Worm (Caenorhabditis elegans) whole organism, L4 larva: Measurements from ENCODE around the gene hsp-12.3.
A peak's percentile ranks its signal among the peaks of the same experiment; 100 is the strongest.

Experiments
- F10B5.3 ChIP-seq: sonication (generic microtip); optimal IDR thresholded peaks from 2 replicates; lab custom pipeline; 2016; ENCODE audit warnings: mild to moderate bottlenecking, missing genetic modification characterization, missing compliant biosample characterization
- F26F4.8 ChIP-seq: fragments of 200-800 bp; sonication (Bioruptor generic); conservative IDR thresholded peaks from 2 replicates; pipeline ENCODE4 v1.3.6; 2022; ENCODE audit warnings: missing genetic modification characterization, missing compliant biosample characterization
- R02D3.7 ChIP-seq: fragments of 150-350 bp; sonication (generic microtip); optimal IDR thresholded peaks from 3 replicates; lab custom pipeline; 2014; ENCODE audit warnings: missing biosample characterization, missing genetic modification characterization
- T20F7.1 ChIP-seq: fragments of 200-800 bp; sonication (Bioruptor generic); optimal IDR thresholded peaks from 2 replicates; lab custom pipeline; 2018; ENCODE audit warnings: mild to moderate bottlenecking, missing genetic modification characterization, missing compliant biosample characterization
- Y105C5A.15 ChIP-seq: fragments of 200-800 bp; sonication (Bioruptor generic); IDR thresholded peaks from 2 replicates; pipeline ENCODE4 v1.3.6; 2022; ENCODE audit warnings: missing genetic modification characterization, missing compliant biosample characterization
- ZK337.2 ChIP-seq: fragments of 200-800 bp; sonication (Bioruptor generic); IDR thresholded peaks from 2 replicates; pipeline ENCODE4 v1.3.6; 2022; ENCODE audit warnings: missing genetic modification reagents, missing genetic modification characterization, missing compliant biosample characterization
- ama-1 ChIP-seq: fragments of 150-350 bp; optimal IDR thresholded peaks from 2 replicates; lab custom pipeline; 2014; ENCODE audit warnings: inconsistent platforms, mixed read lengths
- attf-4 ChIP-seq: sonication (generic microtip); optimal IDR thresholded peaks from 3 replicates; lab custom pipeline; 2017; ENCODE audit warnings: missing biosample characterization, missing genetic modification characterization
- cey-2 ChIP-seq: sonication (generic microtip); optimal IDR thresholded peaks from 3 replicates; lab custom pipeline; 2017; ENCODE audit warnings: missing genetic modification characterization, mild to moderate bottlenecking, missing compliant biosample characterization, antibody characterized with exemption, borderline replicate concordance; ENCODE audit not compliant: insufficient read depth
- ctbp-1 ChIP-seq: fragments of 200-800 bp; sonication (Bioruptor generic); IDR thresholded peaks from 2 replicates; pipeline ENCODE4 v1.3.6; 2022; ENCODE audit warnings: missing genetic modification reagents, missing genetic modification characterization, missing compliant biosample characterization
- daf-12 ChIP-seq: fragments of 150-350 bp; optimal IDR thresholded peaks from 2 replicates; lab custom pipeline; 2014; ENCODE audit warnings: missing biosample characterization, missing genetic modification reagents, missing genetic modification characterization
- daf-16 ChIP-seq, 3 experiments: sonication (generic microtip); optimal IDR thresholded peaks; 2 replicates each; lab custom pipeline; 2016 to 2017; ENCODE audit warnings: missing genetic modification characterization in 3 of 3, missing genetic modification reagents in 3 of 3, mild to moderate bottlenecking in 2 of 3, missing compliant biosample characterization in 2 of 3, missing biosample characterization in 1 of 3, moderate library complexity in 1 of 3
- daf-19 ChIP-seq: fragments of 200-800 bp; sonication (Bioruptor generic); conservative IDR thresholded peaks from 2 replicates; pipeline ENCODE4 v1.3.6; 2022; ENCODE audit warnings: missing genetic modification characterization, missing compliant biosample characterization
- daf-8 ChIP-seq: fragments of 200-800 bp; sonication (Bioruptor generic); IDR thresholded peaks from 2 replicates; pipeline ENCODE4 v1.3.6; 2022; ENCODE audit warnings: missing genetic modification characterization, missing compliant biosample characterization
- dmd-8 ChIP-seq: fragments of 200-800 bp; sonication (Bioruptor generic); IDR thresholded peaks from 2 replicates; pipeline ENCODE4 v1.3.6; 2022; ENCODE audit warnings: missing genetic modification characterization, missing compliant biosample characterization
- dpl-1 ChIP-seq: fragments of 150-350 bp; optimal IDR thresholded peaks from 2 replicates; lab custom pipeline; 2014; ENCODE audit warnings: missing biosample characterization, missing genetic modification reagents, missing genetic modification characterization
- dve-1 ChIP-seq: sonication (generic microtip); optimal IDR thresholded peaks from 2 replicates; lab custom pipeline; 2017; ENCODE audit warnings: antibody characterized with exemption, mild to moderate bottlenecking, missing genetic modification characterization, missing compliant biosample characterization; ENCODE audit not compliant: insufficient read depth
- egl-43 ChIP-seq: fragments of 200-800 bp; sonication (Bioruptor generic); IDR thresholded peaks from 2 replicates; pipeline ENCODE4 v1.3.6; 2022; ENCODE audit warnings: missing genetic modification reagents, missing genetic modification characterization, missing compliant biosample characterization
- fos-1 ChIP-seq: fragments of 150-350 bp; optimal IDR thresholded peaks from 2 replicates; lab custom pipeline; 2014; ENCODE audit warnings: missing biosample characterization, missing genetic modification characterization
- hif-1 ChIP-seq, 2 experiments: sonication (generic microtip); optimal IDR thresholded peaks; 2 replicates each; lab custom pipeline; 2016 to 2017; ENCODE audit warnings: missing compliant biosample characterization in 2 of 2, missing genetic modification characterization in 2 of 2, missing genetic modification reagents in 2 of 2, missing genotype in 2 of 2, mild to moderate bottlenecking in 1 of 2
- hmg-1.1 ChIP-seq: fragments of 200-800 bp; sonication (Bioruptor generic); IDR thresholded peaks from 2 replicates; pipeline ENCODE4 v1.3.6; 2022; ENCODE audit warnings: missing genetic modification reagents, missing genetic modification characterization, missing compliant biosample characterization
- lin-1 ChIP-seq: fragments of 200-800 bp; sonication (Bioruptor generic); IDR thresholded peaks from 2 replicates; pipeline ENCODE4 v1.3.6; 2022; ENCODE audit warnings: missing genetic modification reagents, missing genetic modification characterization, missing compliant biosample characterization
- lin-15B ChIP-seq: fragments of 150-350 bp; sonication (generic microtip); optimal IDR thresholded peaks from 3 replicates; lab custom pipeline; 2014; ENCODE audit warnings: missing biosample characterization, missing genetic modification characterization
- lin-38 ChIP-seq: fragments of 200-800 bp; sonication (Bioruptor generic); IDR thresholded peaks from 2 replicates; pipeline ENCODE4 v1.3.6; 2022; ENCODE audit warnings: missing genetic modification reagents, missing genetic modification characterization, missing compliant biosample characterization
- lin-39 ChIP-seq: fragments of 150-350 bp; optimal IDR thresholded peaks from 2 replicates; lab custom pipeline; 2014; ENCODE audit warnings: missing biosample characterization, missing genetic modification reagents, missing genetic modification characterization
- lsy-2 ChIP-seq, 2 experiments: fragments of 150-350 bp in 1 of 2; sonication (generic microtip) in 1 of 2; optimal IDR thresholded peaks; 2 replicates each; lab custom pipeline; 2014 to 2017; ENCODE audit warnings: missing biosample characterization in 2 of 2, missing genetic modification characterization in 2 of 2
- madf-5 ChIP-seq, 2 experiments: fragments of 200-800 bp; sonication (Bioruptor generic); IDR thresholded peaks; 2 replicates each; pipeline ENCODE4 v1.3.6; 2022; ENCODE audit warnings: missing compliant biosample characterization in 2 of 2, missing genetic modification characterization in 2 of 2
- madf-9 ChIP-seq: fragments of 200-800 bp; sonication (Bioruptor generic); conservative IDR thresholded peaks from 2 replicates; pipeline ENCODE4 v1.3.6; 2022; ENCODE audit warnings: missing genetic modification reagents, missing genetic modification characterization, missing compliant biosample characterization
- mdl-1 ChIP-seq, 2 experiments: fragments of 150-350 bp in 1 of 2; sonication (generic microtip) in 1 of 2; optimal IDR thresholded peaks; 2 replicates each; lab custom pipeline; 2014 to 2017; ENCODE audit warnings: missing biosample characterization in 2 of 2, missing genetic modification characterization in 2 of 2
- mdt-29 ChIP-seq: fragments of 200-800 bp; sonication (Bioruptor generic); IDR thresholded peaks from 2 replicates; pipeline ENCODE4 v1.3.6; 2022; ENCODE audit warnings: missing genetic modification reagents, missing genetic modification characterization, missing compliant biosample characterization
- mxl-3 ChIP-seq: fragments of 200-800 bp; sonication (Bioruptor generic); optimal IDR thresholded peaks from 2 replicates; lab custom pipeline; 2018; ENCODE audit warnings: mild to moderate bottlenecking, missing genetic modification characterization, missing compliant biosample characterization
- nhr-102 ChIP-seq: sonication (generic microtip); optimal IDR thresholded peaks from 2 replicates; lab custom pipeline; 2016; ENCODE audit warnings: mild to moderate bottlenecking, missing genetic modification characterization, moderate library complexity, missing compliant biosample characterization
- nhr-6 ChIP-seq: fragments of 150-350 bp; optimal IDR thresholded peaks from 2 replicates; lab custom pipeline; 2014; ENCODE audit warnings: missing biosample characterization, missing genetic modification characterization
- php-3 ChIP-seq: fragments of 200-800 bp; sonication (Bioruptor generic); IDR thresholded peaks from 2 replicates; pipeline ENCODE4 v1.3.6; 2022; ENCODE audit warnings: missing genetic modification reagents, missing genetic modification characterization, missing compliant biosample characterization
- pqm-1 ChIP-seq: sonication (generic microtip); optimal IDR thresholded peaks from 2 replicates; lab custom pipeline; 2017; ENCODE audit warnings: missing biosample characterization, missing genetic modification characterization
- rbr-2 ChIP-seq: sonication (generic microtip); optimal IDR thresholded peaks from 2 replicates; lab custom pipeline; 2016; ENCODE audit warnings: missing genotype, missing genetic modification characterization, missing compliant biosample characterization
- set-16 ChIP-seq: fragments of 200-800 bp; sonication (Bioruptor generic); IDR thresholded peaks from 2 replicates; pipeline ENCODE4 v1.3.6; 2022; ENCODE audit warnings: missing genetic modification reagents, missing genetic modification characterization, missing compliant biosample characterization
- skn-1 ChIP-seq: fragments of 150-350 bp; optimal IDR thresholded peaks from 2 replicates; lab custom pipeline; 2014; ENCODE audit warnings: missing biosample characterization, missing genetic modification characterization
- snpc-4 ChIP-seq: fragments of 150-350 bp; optimal IDR thresholded peaks from 2 replicates; lab custom pipeline; 2014; ENCODE audit warnings: missing biosample characterization, missing genetic modification characterization
- tra-1 ChIP-seq: fragments of 200-800 bp; sonication (Bioruptor generic); IDR thresholded peaks from 2 replicates; pipeline ENCODE4 v1.3.6; 2022; ENCODE audit warnings: missing genetic modification reagents, missing genetic modification characterization, missing compliant biosample characterization
- vab-7 ChIP-seq: fragments of 200-800 bp; sonication (Bioruptor generic); IDR thresholded peaks from 2 replicates; pipeline ENCODE4 v1.3.6; 2022; ENCODE audit warnings: missing genetic modification reagents, missing genetic modification characterization, missing compliant biosample characterization
- zfp-3 ChIP-seq: fragments of 200-800 bp; sonication (Bioruptor generic); conservative IDR thresholded peaks from 2 replicates; pipeline ENCODE4 v1.3.6; 2022; ENCODE audit warnings: missing genetic modification reagents, missing genetic modification characterization, missing compliant biosample characterization
- ztf-11 ChIP-seq: fragments of 150-350 bp; optimal IDR thresholded peaks from 2 replicates; lab custom pipeline; 2014; ENCODE audit warnings: missing biosample characterization, missing genetic modification characterization
- ztf-7 ChIP-seq: fragments of 150-350 bp; optimal IDR thresholded peaks from 2 replicates; lab custom pipeline; 2014; ENCODE audit warnings: missing biosample characterization, missing genetic modification characterization

hsp-12.3 gene

ce11 chrIV:9485040-9485439, 39.7 kb upstream of the hsp-12.3 start, which contains the start of gene gadr-2:
Gene gadr-2 (minus strand): TSS chrIV:9485140.
- no peak for TF ChIP-seq ctbp-1 (GFP tag; lab: Robert Waterston, UW)
- no peak for TF ChIP-seq lin-39
- TF ChIP-seq lin-38 (GFP tag; lab: Robert Waterston, UW): no peak
- TF ChIP-seq ztf-7 (tag; lab: Kevin White, UChicago): no peak
- TF ChIP-seq daf-16 (GFP tag; optimal IDR thresholded peaks at IDR 0.05; lab: Kevin White, UChicago): no peak
- no peak for TF ChIP-seq daf-16 (tag; optimal IDR thresholded peaks at IDR 0.05; lab: Kevin White, UChicago)
- no peak for TF ChIP-seq daf-8 (GFP tag; lab: Robert Waterston, UW)
- TF ChIP-seq nhr-6 (tag; lab: Kevin White, UChicago): no peak
- TF ChIP-seq attf-4 (tag; lab: Kevin White, UChicago): no peak
- no peak for TF ChIP-seq ama-1 (lab: Kevin White, UChicago)
- TF ChIP-seq Y105C5A.15: no peak
- no peak for TF ChIP-seq daf-12 (tag; lab: Kevin White, UChicago)
- no peak for TF ChIP-seq mdl-1 (tag; optimal IDR thresholded peaks at IDR 0.05; lab: Kevin White, UChicago)
- TF ChIP-seq skn-1 (tag; lab: Kevin White, UChicago): no peak

ce11 chrIV:9480936-9481335, 35.6 kb upstream of the hsp-12.3 start, which contains the start of gene cng-3:
Gene cng-3 (minus strand): TSS chrIV:9481037.
- TF ChIP-seq hif-1 (tag; optimal IDR thresholded peaks at IDR 0.05; lab: Kevin White, UChicago) (no peak), mxl-3 (GFP tag; lab: Kevin White, UChicago) (no peak)

ce11 chrIV:9477135-9477928, 32.0 kb upstream of the hsp-12.3 start, which contains the start of gene wrt-3:
Gene wrt-3 (minus strand): TSS chrIV:9477456.
- TF ChIP-seq pqm-1 (no peak), madf-9 (peak; percentile 82), lin-15B (tag; lab: Kevin White, UChicago) (no peak), vab-7 (no peak; the same call in 1 of the 2 replicates), lin-1 (no peak; the same call in none of the 2 replicates), lsy-2 (tag; optimal IDR thresholded peaks at IDR 0.05; lab: Kevin White, UChicago) (peak in 1 of 2 experiments; percentile 12), madf-5 (GFP tag; IDR thresholded peaks at IDR 0.05; lab: Robert Waterston, UW) (peak; percentile 89 to 92), cey-2 (tag; lab: Kevin White, UChicago) (no peak), tra-1 (peak; percentile 79), egl-43 (no peak), daf-19 (GFP tag; lab: Robert Waterston, UW) (peak; percentile 90), snpc-4 (tag; lab: Kevin White, UChicago) (no peak), fos-1 (tag; lab: Kevin White, UChicago) (no peak), T20F7.1 (GFP tag; lab: Kevin White, UChicago) (peak; percentile 68), Y105C5A.15 (peak; percentile 94), ztf-7 (tag; lab: Kevin White, UChicago) (peak; percentile 71), rbr-2 (tag; lab: Kevin White, UChicago) (peak; percentile 62), mxl-3 (GFP tag; lab: Kevin White, UChicago) (peak; percentile 60), ZK337.2 (GFP tag; lab: Robert Waterston, UW) (peak; percentile 72), dve-1 (tag; lab: Kevin White, UChicago) (no peak), R02D3.7 (peak; percentile 40), daf-12 (tag; lab: Kevin White, UChicago) (no peak), ztf-11 (tag; lab: Kevin White, UChicago) (no peak), mdt-29 (no peak; the same call in 1 of the 2 replicates), nhr-6 (tag; lab: Kevin White, UChicago) (peak; percentile 32), dpl-1 (GFP tag; lab: Kevin White, UChicago) (no peak), set-16 (GFP tag; lab: Robert Waterston, UW) (no peak), ama-1 (lab: Kevin White, UChicago) (no peak), zfp-3 (GFP tag; lab: Robert Waterston, UW) (0 out of 2 replicates have a peak, but pooled peaks have one; percentile 74), F26F4.8 (GFP tag; lab: Robert Waterston, UW) (peak; percentile 93), dmd-8 (GFP tag; lab: Robert Waterston, UW) (peak; percentile 99), nhr-102 (tag; lab: Kevin White, UChicago) (no peak), daf-8 (GFP tag; lab: Robert Waterston, UW) (no peak), hmg-1.1 (GFP tag; lab: Robert Waterston, UW) (peak; percentile 81), php-3 (GFP tag; lab: Robert Waterston, UW) (no peak), hif-1 (tag; optimal IDR thresholded peaks at IDR 0.05; lab: Kevin White, UChicago) (no peak), F10B5.3 (tag; lab: Kevin White, UChicago) (peak; percentile 64)
